Worm (Caenorhabditis elegans) whole organism, L1 larva: ENCODE data around the gene K02E10.5.

Experiments used
- C04F5.9 ChIP-seq: sonication (generic microtip); optimal IDR thresholded peaks from 2 replicates; lab custom pipeline; 2016; ENCODE audit warnings: missing genetic modification characterization, missing compliant biosample characterization
- F16B12.6 ChIP-seq: fragments of 150-350 bp; optimal IDR thresholded peaks from 2 replicates; lab custom pipeline; 2014; ENCODE audit warnings: missing biosample characterization, missing genetic modification characterization
- Y116A8C.19 ChIP-seq: sonication (generic microtip); optimal IDR thresholded peaks from 2 replicates; lab custom pipeline; 2016; ENCODE audit warnings: missing compliant biosample characterization, missing genetic modification characterization, borderline replicate concordance
- aha-1 ChIP-seq: fragments of 150-350 bp; optimal IDR thresholded peaks from 2 replicates; lab custom pipeline; 2014; ENCODE audit warnings: missing biosample characterization, missing genetic modification characterization
- aly-2 ChIP-seq: fragments of 150-350 bp; optimal IDR thresholded peaks from 2 replicates; lab custom pipeline; 2014; ENCODE audit warnings: missing biosample characterization, missing genetic modification characterization
- ama-1 ChIP-seq: fragments of 150-350 bp; optimal IDR thresholded peaks from 2 replicates; lab custom pipeline; 2014
- blmp-1 ChIP-seq: fragments of 150-350 bp; optimal IDR thresholded peaks from 2 replicates; lab custom pipeline; 2014; ENCODE audit warnings: missing biosample characterization, missing genetic modification characterization
- ceh-63 ChIP-seq: fragments of 200-800 bp; sonication (Bioruptor generic); optimal IDR thresholded peaks from 2 replicates; lab custom pipeline; 2018; ENCODE audit warnings: mild to moderate bottlenecking, missing genetic modification characterization, missing compliant biosample characterization
- ceh-82 ChIP-seq, 3 experiments: fragments of 150-350 bp in 1 of 3; sonication (generic microtip) in 2 of 3; optimal IDR thresholded peaks; 2 replicates each; lab custom pipeline; 2014 to 2017; ENCODE audit warnings: missing biosample characterization in 3 of 3, missing genetic modification characterization in 3 of 3
- dpl-1 ChIP-seq, 3 experiments: fragments of 150-350 bp in 2 of 3; sonication (generic microtip) in 1 of 3; optimal IDR thresholded peaks; 2 replicates each; lab custom pipeline; 2014 to 2017; ENCODE audit warnings: missing biosample characterization in 3 of 3, missing genetic modification characterization in 3 of 3, missing genetic modification reagents in 3 of 3
- dsc-1 ChIP-seq: sonication (generic microtip); optimal IDR thresholded peaks from 2 replicates; lab custom pipeline; 2016; ENCODE audit warnings: mild to moderate bottlenecking, missing genetic modification characterization, missing compliant biosample characterization
- efl-1 ChIP-seq, 4 experiments: fragments of 150-350 bp; optimal IDR thresholded peaks in 3 of 4; peaks in 1 of 4; 1 replicate in 1 of 4; 2 replicates in 3 of 4; lab custom pipeline; 2014; ENCODE audit warnings: missing biosample characterization in 2 of 4, missing genetic modification characterization in 2 of 4, missing genetic modification reagents in 2 of 4
- egl-13 ChIP-seq: sonication (generic microtip); optimal IDR thresholded peaks from 2 replicates; lab custom pipeline; 2016; ENCODE audit warnings: missing genotype, missing genetic modification reagents, missing genetic modification characterization, missing compliant biosample characterization
- egl-27 ChIP-seq, 2 experiments: fragments of 150-350 bp in 1 of 2; sonication (generic microtip); optimal IDR thresholded peaks; 3 replicates each; lab custom pipeline; 2017 to 2018; ENCODE audit warnings: missing biosample characterization in 2 of 2, missing genetic modification characterization in 2 of 2, missing genetic modification reagents in 2 of 2
- elt-2 ChIP-seq: sonication (generic microtip); optimal IDR thresholded peaks from 2 replicates; lab custom pipeline; 2016; ENCODE audit warnings: missing genetic modification characterization, mild to moderate bottlenecking, inconsistent platforms, missing compliant biosample characterization, missing genetic modification reagents
- fos-1 ChIP-seq: fragments of 150-350 bp; optimal IDR thresholded peaks from 2 replicates; lab custom pipeline; 2014; ENCODE audit warnings: missing biosample characterization, missing genetic modification characterization
- grh-1 ChIP-seq: fragments of 200-800 bp; sonication (Bioruptor generic); IDR thresholded peaks from 2 replicates; pipeline ENCODE4 v1.3.6; 2022; ENCODE audit warnings: missing genetic modification reagents, missing genetic modification characterization, missing compliant biosample characterization
- hlh-17 ChIP-seq: fragments of 200-800 bp; sonication (Bioruptor generic); optimal IDR thresholded peaks from 2 replicates; lab custom pipeline; 2018; ENCODE audit warnings: missing genetic modification characterization, mild to moderate bottlenecking, missing compliant biosample characterization, moderate library complexity, borderline replicate concordance
- hpl-2 ChIP-seq: fragments of 150-350 bp; optimal IDR thresholded peaks from 2 replicates; lab custom pipeline; 2014; ENCODE audit warnings: missing biosample characterization, missing genetic modification reagents, missing genetic modification characterization
- isw-1 ChIP-seq: fragments of 200-800 bp; sonication (Bioruptor generic); IDR thresholded peaks from 2 replicates; pipeline ENCODE4 v1.3.6; 2022; ENCODE audit warnings: missing genetic modification characterization, missing compliant biosample characterization
- jun-1 ChIP-seq: fragments of 150-350 bp; optimal IDR thresholded peaks from 2 replicates; lab custom pipeline; 2014; ENCODE audit warnings: missing biosample characterization, missing genetic modification reagents, missing genetic modification characterization
- lin-14 ChIP-seq: fragments of 200-800 bp; sonication (Bioruptor generic); optimal IDR thresholded peaks from 2 replicates; lab custom pipeline; 2018; ENCODE audit warnings: mild to moderate bottlenecking, missing genetic modification characterization, moderate library complexity, missing compliant biosample characterization
- lin-15B ChIP-seq: fragments of 150-350 bp; sonication (generic microtip); optimal IDR thresholded peaks from 3 replicates; lab custom pipeline; 2014; ENCODE audit warnings: missing biosample characterization, missing genetic modification characterization
- lin-35 ChIP-seq, 2 experiments: fragments of 150-350 bp; optimal IDR thresholded peaks; 2 replicates each; lab custom pipeline; 2014; ENCODE audit warnings: missing biosample characterization in 2 of 2, missing genetic modification characterization in 2 of 2, missing genetic modification reagents in 2 of 2
- mab-9 ChIP-seq: fragments of 200-800 bp; sonication (Bioruptor generic); IDR thresholded peaks from 2 replicates; pipeline ENCODE4 v1.3.6; 2022; ENCODE audit warnings: missing genetic modification reagents, missing genetic modification characterization, missing compliant biosample characterization
- mdl-1 ChIP-seq, 2 experiments: fragments of 150-350 bp; optimal IDR thresholded peaks; 2 replicates each; lab custom pipeline; 2014 to 2017; ENCODE audit warnings: missing biosample characterization in 2 of 2, missing genetic modification characterization in 2 of 2, inconsistent platforms in 1 of 2
- nhr-11 ChIP-seq: fragments of 150-350 bp; optimal IDR thresholded peaks from 2 replicates; lab custom pipeline; 2014; ENCODE audit warnings: missing biosample characterization, missing genetic modification characterization
- nhr-12 ChIP-seq: sonication (generic microtip); optimal IDR thresholded peaks from 2 replicates; lab custom pipeline; 2017; ENCODE audit warnings: missing biosample characterization, missing genetic modification characterization
- nhr-19 ChIP-seq: fragments of 200-800 bp; sonication (Bioruptor generic); conservative IDR thresholded peaks from 2 replicates; pipeline ENCODE4 v1.3.6; 2022; ENCODE audit warnings: missing genetic modification characterization, missing compliant biosample characterization
- nhr-20 ChIP-seq: sonication (generic microtip); optimal IDR thresholded peaks from 2 replicates; lab custom pipeline; 2016; ENCODE audit warnings: mild to moderate bottlenecking, missing genetic modification characterization, missing compliant biosample characterization
- nhr-47 ChIP-seq: sonication (generic microtip); optimal IDR thresholded peaks from 2 replicates; lab custom pipeline; 2016; ENCODE audit warnings: mild to moderate bottlenecking, missing genetic modification characterization, moderate library complexity, missing compliant biosample characterization
- nhr-77 ChIP-seq: fragments of 150-350 bp; optimal IDR thresholded peaks from 2 replicates; lab custom pipeline; 2014; ENCODE audit warnings: missing biosample characterization, missing genetic modification characterization
- nhr-84 ChIP-seq: sonication (generic microtip); optimal IDR thresholded peaks from 2 replicates; lab custom pipeline; 2017; ENCODE audit warnings: missing biosample characterization, missing genetic modification characterization
- pag-3 ChIP-seq: sonication (generic microtip); optimal IDR thresholded peaks from 2 replicates; lab custom pipeline; 2017; ENCODE audit warnings: missing genetic modification characterization, mild to moderate bottlenecking, missing compliant biosample characterization, antibody characterized with exemption, borderline replicate concordance; ENCODE audit not compliant: insufficient read depth
- pax-3 ChIP-seq: fragments of 200-800 bp; sonication (Bioruptor generic); optimal IDR thresholded peaks from 2 replicates; lab custom pipeline; 2018; ENCODE audit warnings: mild to moderate bottlenecking, missing genetic modification characterization, moderate library complexity, missing compliant biosample characterization
- pqm-1 ChIP-seq: sonication (generic microtip); optimal IDR thresholded peaks from 3 replicates; lab custom pipeline; 2017; ENCODE audit warnings: missing biosample characterization, missing genetic modification characterization
- rnt-1 ChIP-seq: sonication (generic microtip); optimal IDR thresholded peaks from 2 replicates; lab custom pipeline; 2016; ENCODE audit warnings: mild to moderate bottlenecking, missing genetic modification characterization, moderate library complexity, missing compliant biosample characterization
- skn-1 ChIP-seq: fragments of 150-350 bp; optimal IDR thresholded peaks from 2 replicates; lab custom pipeline; 2014; ENCODE audit warnings: missing biosample characterization, missing genetic modification characterization
- snpc-4 ChIP-seq: fragments of 150-350 bp; optimal IDR thresholded peaks from 2 replicates; lab custom pipeline; 2014; ENCODE audit warnings: missing biosample characterization, missing genetic modification characterization
- snu-23 ChIP-seq: sonication (generic microtip); optimal IDR thresholded peaks from 2 replicates; lab custom pipeline; 2016; ENCODE audit warnings: missing genetic modification characterization, missing compliant biosample characterization
- sup-37 ChIP-seq: fragments of 200-800 bp; sonication (Bioruptor generic); optimal IDR thresholded peaks from 2 replicates; lab custom pipeline; 2018; ENCODE audit warnings: mild to moderate bottlenecking, missing genetic modification characterization, missing compliant biosample characterization
- swsn-7 ChIP-seq: sonication (generic microtip); optimal IDR thresholded peaks from 2 replicates; lab custom pipeline; 2016; ENCODE audit warnings: missing genetic modification characterization, missing compliant biosample characterization
- unc-30 ChIP-seq: sonication (generic microtip); optimal IDR thresholded peaks from 2 replicates; lab custom pipeline; 2017; ENCODE audit warnings: missing biosample characterization, missing genetic modification characterization
- unc-98 ChIP-seq: fragments of 200-800 bp; sonication (Bioruptor generic); IDR thresholded peaks from 2 replicates; pipeline ENCODE4 v1.3.6; 2022; ENCODE audit warnings: missing genetic modification characterization, missing compliant biosample characterization
- vab-15 ChIP-seq: sonication (generic microtip); optimal IDR thresholded peaks from 2 replicates; lab custom pipeline; 2017; ENCODE audit warnings: missing genotype, mild to moderate bottlenecking, missing genetic modification characterization, missing compliant biosample characterization
- zag-1 ChIP-seq: fragments of 150-350 bp; optimal IDR thresholded peaks from 2 replicates; lab custom pipeline; 2014; ENCODE audit warnings: missing biosample characterization, missing genetic modification characterization
- ztf-11 ChIP-seq, 2 experiments: sonication (generic microtip); optimal IDR thresholded peaks; 2 replicates each; lab custom pipeline; 2016 to 2017; ENCODE audit warnings: missing genetic modification characterization in 2 of 2, missing biosample characterization in 1 of 2, missing compliant biosample characterization in 1 of 2
- ztf-4 ChIP-seq: fragments of 150-350 bp; optimal IDR thresholded peaks from 2 replicates; lab custom pipeline; 2014; ENCODE audit warnings: missing biosample characterization, missing genetic modification characterization

Gene K02E10.5

ce11 chrX:2435353-2435752, 43.4 kb downstream of the K02E10.5 start:
- TF ChIP-seq blmp-1 (tag; lab: Kevin White, UChicago) (peak; percentile 75), ceh-63 (no peak)

DNA sequence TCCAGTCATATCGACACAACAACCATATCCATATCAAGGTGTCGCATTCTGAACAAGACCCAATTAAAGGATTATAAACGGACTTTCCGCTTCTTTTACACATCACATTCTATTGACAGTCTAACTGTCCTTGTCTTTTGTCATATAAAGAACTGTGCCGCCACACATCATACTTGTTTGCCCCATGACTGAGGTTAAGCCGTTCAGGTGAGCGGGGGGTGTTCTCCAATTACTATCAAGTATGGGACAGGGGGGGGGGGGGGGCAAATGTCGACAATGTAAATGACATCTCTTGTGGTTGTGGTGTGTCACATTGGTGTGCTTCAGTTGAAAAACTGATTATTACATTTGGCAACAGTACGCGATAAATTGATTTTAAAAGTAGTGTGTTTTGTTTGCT, 44.9 kb downstream of the K02E10.5 start:
- TF ChIP-seq unc-98 (GFP tag; lab: Robert Waterston, UW) (no peak), lin-35 (GFP tag; optimal IDR thresholded peaks at IDR 0.05; lab: Kevin White, UChicago) (no peak), snu-23 (no peak), mdl-1 (tag; optimal IDR thresholded peaks at IDR 0.05; lab: Kevin White, UChicago) (no peak), pax-3 (tag; lab: Kevin White, UChicago) (no peak), mab-9 (GFP tag; lab: Robert Waterston, UW) (no peak), swsn-7 (tag; lab: Kevin White, UChicago) (no peak), ztf-4 (tag; lab: Kevin White, UChicago) (no peak), F16B12.6 (tag; lab: Kevin White, UChicago) (no peak), nhr-77 (no peak), nhr-47 (tag; lab: Kevin White, UChicago) (no peak), nhr-11 (tag; lab: Kevin White, UChicago) (no peak), rnt-1 (tag; lab: Kevin White, UChicago) (no peak), hlh-17 (no peak), sup-37 (GFP tag; lab: Kevin White, UChicago) (no peak), snpc-4 (tag; lab: Kevin White, UChicago) (no peak), dsc-1 (tag; lab: Kevin White, UChicago) (no peak), C04F5.9 (tag; lab: Kevin White, UChicago) (no peak), pag-3 (tag; lab: Kevin White, UChicago) (no peak), nhr-12 (tag; lab: Kevin White, UChicago) (no peak)

DNA sequence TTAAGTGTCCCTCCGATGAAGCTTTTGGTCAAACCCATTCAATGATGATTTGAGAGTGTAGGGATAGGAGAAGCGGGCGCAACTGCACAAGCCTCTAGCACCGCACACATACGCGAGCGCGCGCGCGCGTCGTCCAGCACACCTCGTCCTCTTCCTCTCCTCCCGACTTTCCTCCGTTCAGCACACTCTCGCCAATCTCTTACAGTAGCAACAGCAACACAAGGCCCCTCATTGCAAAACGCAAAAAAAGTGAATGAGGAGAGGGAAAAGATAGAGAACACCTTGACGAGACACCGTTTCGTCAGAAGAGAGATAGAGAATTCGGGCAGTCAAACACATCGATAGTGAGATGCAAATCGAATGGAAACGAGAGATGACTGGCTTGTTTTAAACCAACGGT, 46.3 kb downstream of the K02E10.5 start:
- no peak for TF ChIP-seq pqm-1
- TF ChIP-seq pag-3 (tag; lab: Kevin White, UChicago) = no peak
- no peak for TF ChIP-seq nhr-77
- TF ChIP-seq nhr-84 (tag; lab: Kevin White, UChicago) = no peak
- no peak for TF ChIP-seq nhr-19 (GFP tag; lab: Robert Waterston, UW)
- peak; percentile 44 for TF ChIP-seq swsn-7 (tag; lab: Kevin White, UChicago)
- TF ChIP-seq jun-1 (tag; lab: Kevin White, UChicago) = peak; percentile 1
- TF ChIP-seq ztf-11 (tag; optimal IDR thresholded peaks at IDR 0.05; lab: Kevin White, UChicago) = no peak
- TF ChIP-seq egl-27 (tag; optimal IDR thresholded peaks at IDR 0.05; lab: Kevin White, UChicago) = peak in 1 of 2 experiments; percentile 7
- TF ChIP-seq skn-1 (tag; lab: Kevin White, UChicago) = peak; percentile 95
- TF ChIP-seq elt-2 = no peak
- TF ChIP-seq ama-1 (lab: Kevin White, UChicago) = no peak
- TF ChIP-seq lin-14 (GFP tag; lab: Kevin White, UChicago) = peak; percentile 93
- peak; percentile 52 for TF ChIP-seq nhr-20 (tag; lab: Kevin White, UChicago)
- TF ChIP-seq ztf-4 (tag; lab: Kevin White, UChicago) = no peak
- TF ChIP-seq rnt-1 (tag; lab: Kevin White, UChicago) = peak; percentile 52
- no peak for TF ChIP-seq hpl-2
- no peak for TF ChIP-seq vab-15 (tag; lab: Kevin White, UChicago)
- no peak for TF ChIP-seq zag-1 (tag; lab: Kevin White, UChicago)
- TF ChIP-seq ceh-82 (tag; optimal IDR thresholded peaks at IDR 0.05; lab: Kevin White, UChicago) = peak; percentile 4 to 41 (median 25)
- no peak for TF ChIP-seq aly-2 (tag; lab: Kevin White, UChicago)
- no peak for TF ChIP-seq efl-1 (optimal IDR thresholded peaks at IDR 0.05; lab: Kevin White, UChicago)
- no peak for TF ChIP-seq efl-1 (GFP tag; optimal IDR thresholded peaks at IDR 0.05 in 1 of 2; lab: Kevin White, UChicago)
- TF ChIP-seq egl-13 = no peak
- TF ChIP-seq fos-1 (tag; lab: Kevin White, UChicago) = no peak
- TF ChIP-seq nhr-11 (tag; lab: Kevin White, UChicago) = no peak
- TF ChIP-seq Y116A8C.19 = no peak
- TF ChIP-seq grh-1 (GFP tag; lab: Robert Waterston, UW) = no peak
- TF ChIP-seq aha-1 (tag; lab: Kevin White, UChicago) = no peak
- peak in 1 of 3 experiments; percentile 8 for TF ChIP-seq dpl-1 (GFP tag; optimal IDR thresholded peaks at IDR 0.05; lab: Kevin White, UChicago)
- TF ChIP-seq lin-15B (tag; lab: Kevin White, UChicago) = no peak
- no peak for TF ChIP-seq isw-1 (GFP tag; lab: Robert Waterston, UW)
- TF ChIP-seq blmp-1 (tag; lab: Kevin White, UChicago) = peak; percentile 95
- TF ChIP-seq C04F5.9 (tag; lab: Kevin White, UChicago) = no peak
- no peak for TF ChIP-seq mab-9 (GFP tag; lab: Robert Waterston, UW)
- TF ChIP-seq snu-23 = peak; percentile 67
- TF ChIP-seq unc-30 (tag; lab: Kevin White, UChicago) = no peak
